Fruit fly (Drosophila melanogaster) whole organism, prepupa: Measurements from ENCODE around the gene Rac1.

ENCODE experiments used
- Blimp-1 ChIP-seq: fragments of 200-800 bp; sonication (Bioruptor generic); optimal IDR thresholded peaks from 3 replicates; lab custom pipeline; 2017; ENCODE audit warnings: missing biosample characterization, missing genetic modification characterization, mild to moderate bottlenecking, moderate library complexity, missing genetic modification reagents
- CG10669 ChIP-seq: fragments of 200-800 bp; sonication (Bioruptor generic); optimal IDR thresholded peaks from 3 replicates; lab custom pipeline; 2018; ENCODE audit warnings: missing biosample characterization, mild to moderate bottlenecking, missing genetic modification characterization, moderate library complexity
- CG11762 ChIP-seq: fragments of 200-800 bp; sonication (Bioruptor generic); optimal IDR thresholded peaks from 3 replicates; lab custom pipeline; 2016; ENCODE audit warnings: missing biosample characterization, missing genetic modification characterization; ENCODE audit not compliant: insufficient read depth
- CG11902 ChIP-seq: fragments of 200-800 bp; sonication (Bioruptor generic); optimal IDR thresholded peaks from 3 replicates; lab custom pipeline; 2016; ENCODE audit warnings: missing biosample characterization, missing genetic modification characterization
- CG15336 ChIP-seq: fragments of 200-800 bp; sonication (Bioruptor generic); IDR thresholded peaks from 2 replicates; pipeline ENCODE4 v1.3.6; 2022; ENCODE audit warnings: missing biosample characterization, missing genetic modification characterization
- CG1621 ChIP-seq: fragments of 200-800 bp; sonication (Bioruptor generic); optimal IDR thresholded peaks from 3 replicates; lab custom pipeline; 2018; ENCODE audit warnings: missing biosample characterization, mild to moderate bottlenecking, missing genetic modification characterization
- CG3032 ChIP-seq: fragments of 200-800 bp; optimal IDR thresholded peaks from 2 replicates; lab custom pipeline; 2019; ENCODE audit warnings: missing biosample characterization, mild to moderate bottlenecking, missing genetic modification characterization, moderate library complexity
- CG31627 ChIP-seq: fragments of 200-800 bp; sonication (Bioruptor generic); optimal IDR thresholded peaks from 3 replicates; lab custom pipeline; 2016; ENCODE audit warnings: missing biosample characterization, missing genetic modification characterization
- CG32006 ChIP-seq: fragments of 200-800 bp; sonication (Bioruptor generic); optimal IDR thresholded peaks from 3 replicates; lab custom pipeline; 2017; ENCODE audit warnings: missing biosample characterization, mild to moderate bottlenecking, missing genetic modification characterization
- CG34406 ChIP-seq: fragments of 200-800 bp; sonication (Bioruptor generic); optimal IDR thresholded peaks from 3 replicates; lab custom pipeline; 2016; ENCODE audit warnings: missing biosample characterization, missing genetic modification characterization
- CG3919 ChIP-seq: fragments of 200-800 bp; sonication (Bioruptor generic); optimal IDR thresholded peaks from 3 replicates; lab custom pipeline; 2016; ENCODE audit warnings: missing biosample characterization, missing genetic modification characterization
- CG6808 ChIP-seq: fragments of 200-800 bp; sonication (Bioruptor generic); optimal IDR thresholded peaks from 3 replicates; lab custom pipeline; 2017; ENCODE audit warnings: missing biosample characterization, missing genetic modification characterization, mild to moderate bottlenecking, moderate library complexity, missing genetic modification reagents
- CG6854 ChIP-seq: fragments of 200-800 bp; sonication (Bioruptor generic); optimal IDR thresholded peaks from 2 replicates; lab custom pipeline; 2017; ENCODE audit warnings: missing biosample characterization, mild to moderate bottlenecking, missing genetic modification characterization
- CG8119 ChIP-seq: fragments of 200-800 bp; sonication (Bioruptor generic); IDR thresholded peaks from 3 replicates; pipeline ENCODE4 v1.3.6; 2022; ENCODE audit warnings: missing biosample characterization, missing genetic modification characterization
- CG8319 ChIP-seq: fragments of 200-800 bp; sonication (Bioruptor generic); optimal IDR thresholded peaks from 3 replicates; lab custom pipeline; 2016; ENCODE audit warnings: missing biosample characterization, missing genetic modification characterization
- CG9139 ChIP-seq: fragments of 200-800 bp; sonication (Bioruptor generic); optimal IDR thresholded peaks from 3 replicates; lab custom pipeline; 2017; ENCODE audit warnings: missing biosample characterization, mild to moderate bottlenecking, missing genetic modification characterization
- Eip75B ChIP-seq: fragments of 200-800 bp; sonication (Bioruptor generic); optimal IDR thresholded peaks from 3 replicates; lab custom pipeline; 2016; ENCODE audit warnings: missing biosample characterization, missing genetic modification characterization
- Eip78C ChIP-seq: fragments of 200-800 bp; sonication (Bioruptor generic); peaks from one replicate; lab custom pipeline; 2016; ENCODE audit warnings: missing biosample characterization, missing genetic modification characterization
- Eip93F ChIP-seq: fragments of 200-800 bp; sonication (Bioruptor generic); optimal IDR thresholded peaks from 2 replicates; lab custom pipeline; 2016; ENCODE audit warnings: missing biosample characterization, mild to moderate bottlenecking, missing genetic modification characterization
- Ets21C ChIP-seq: fragments of 200-800 bp; sonication (Bioruptor generic); optimal IDR thresholded peaks from 3 replicates; lab custom pipeline; 2016; ENCODE audit warnings: missing biosample characterization, missing genetic modification characterization
- Ets96B ChIP-seq: fragments of 200-800 bp; optimal IDR thresholded peaks from 2 replicates; lab custom pipeline; 2019; ENCODE audit warnings: missing biosample characterization, mild to moderate bottlenecking, missing genetic modification characterization, moderate library complexity
- Gug ChIP-seq: fragments of 200-800 bp; sonication (Bioruptor generic); IDR thresholded peaks from 2 replicates; pipeline ENCODE4 v1.3.6; 2022; ENCODE audit warnings: missing biosample characterization, missing genetic modification characterization
- Hr4 ChIP-seq: fragments of 200-800 bp; sonication (Bioruptor generic); optimal IDR thresholded peaks from 3 replicates; lab custom pipeline; 2016; ENCODE audit warnings: missing biosample characterization, missing genetic modification characterization
- Met ChIP-seq: fragments of 200-800 bp; sonication (Bioruptor generic); optimal IDR thresholded peaks from 3 replicates; lab custom pipeline; 2016; ENCODE audit warnings: missing biosample characterization, missing genetic modification characterization
- OdsH ChIP-seq: fragments of 200-800 bp; sonication (Bioruptor generic); optimal IDR thresholded peaks from 3 replicates; lab custom pipeline; 2016; ENCODE audit warnings: missing biosample characterization, missing genetic modification characterization
- Smox ChIP-seq: fragments of 200-800 bp; sonication (Bioruptor generic); optimal IDR thresholded peaks from 3 replicates; lab custom pipeline; 2016; ENCODE audit warnings: missing biosample characterization, missing genetic modification characterization
- Sox102F ChIP-seq: fragments of 200-800 bp; sonication (Bioruptor generic); optimal IDR thresholded peaks from 2 replicates; lab custom pipeline; 2016; ENCODE audit warnings: missing biosample characterization, mild to moderate bottlenecking, missing genetic modification characterization
- Sox15 ChIP-seq: fragments of 200-800 bp; sonication (Bioruptor generic); optimal IDR thresholded peaks from 3 replicates; lab custom pipeline; 2016; ENCODE audit warnings: missing biosample characterization, missing genetic modification characterization
- achi ChIP-seq: fragments of 200-800 bp; sonication (Bioruptor generic); optimal IDR thresholded peaks from 3 replicates; lab custom pipeline; 2016; ENCODE audit warnings: missing biosample characterization, missing genetic modification characterization
- acj6 ChIP-seq: fragments of 200-800 bp; sonication (Bioruptor generic); optimal IDR thresholded peaks from 3 replicates; lab custom pipeline; 2016; ENCODE audit warnings: missing biosample characterization, missing genetic modification characterization
- cyc ChIP-seq: fragments of 200-800 bp; sonication (Bioruptor generic); optimal IDR thresholded peaks from 3 replicates; lab custom pipeline; 2016; ENCODE audit warnings: missing biosample characterization, missing genetic modification characterization
- dac ChIP-seq: fragments of 200-800 bp; sonication (Bioruptor generic); optimal IDR thresholded peaks from 2 replicates; lab custom pipeline; 2017; ENCODE audit warnings: missing biosample characterization, mild to moderate bottlenecking, missing genetic modification characterization
- dsx ChIP-seq: fragments of 200-800 bp; optimal IDR thresholded peaks from 3 replicates; lab custom pipeline; 2019; ENCODE audit warnings: missing biosample characterization, mild to moderate bottlenecking, missing genetic modification characterization, moderate library complexity; ENCODE audit not compliant: poor library complexity, severe bottlenecking
- eg ChIP-seq: fragments of 200-800 bp; sonication (Bioruptor generic); IDR thresholded peaks from 3 replicates; pipeline ENCODE4 v1.3.6; 2022; ENCODE audit warnings: missing biosample characterization, missing genetic modification characterization
- esn ChIP-seq: fragments of 200-800 bp; sonication (Bioruptor generic); optimal IDR thresholded peaks from 2 replicates; lab custom pipeline; 2016; ENCODE audit warnings: missing biosample characterization, mild to moderate bottlenecking, missing genetic modification characterization, moderate library complexity
- fd59A ChIP-seq: fragments of 200-800 bp; sonication (Bioruptor generic); optimal IDR thresholded peaks from 2 replicates; lab custom pipeline; 2017; ENCODE audit warnings: missing biosample characterization, mild to moderate bottlenecking, missing genetic modification characterization, missing genetic modification reagents
- fd85E ChIP-seq: fragments of 200-800 bp; sonication (Bioruptor generic); optimal IDR thresholded peaks from 3 replicates; lab custom pipeline; 2016; ENCODE audit warnings: missing biosample characterization, missing genetic modification characterization
- fkh ChIP-seq: fragments of 200-800 bp; sonication (Bioruptor generic); optimal IDR thresholded peaks from 3 replicates; lab custom pipeline; 2017; ENCODE audit warnings: missing biosample characterization, mild to moderate bottlenecking, missing genetic modification characterization, moderate library complexity
- pdm3 ChIP-seq: fragments of 200-800 bp; sonication (Bioruptor generic); optimal IDR thresholded peaks from 3 replicates; lab custom pipeline; 2016; ENCODE audit warnings: missing biosample characterization, missing genetic modification characterization
- salr ChIP-seq, 2 experiments: fragments of 200-800 bp; sonication (Bioruptor generic); optimal IDR thresholded peaks; 3 replicates each; lab custom pipeline; 2016 to 2018; ENCODE audit warnings: missing biosample characterization in 2 of 2, missing genetic modification characterization in 2 of 2, mild to moderate bottlenecking in 1 of 2
- svp ChIP-seq: fragments of 200-800 bp; sonication (Bioruptor generic); peaks from one replicate; lab custom pipeline; 2016; ENCODE audit warnings: missing biosample characterization, missing genetic modification characterization
- topi ChIP-seq: fragments of 200-800 bp; sonication (Bioruptor generic); optimal IDR thresholded peaks from 3 replicates; lab custom pipeline; 2016; ENCODE audit warnings: missing biosample characterization, missing genetic modification characterization
- vri ChIP-seq: fragments of 200-800 bp; sonication (Bioruptor generic); optimal IDR thresholded peaks from 3 replicates; lab custom pipeline; 2016; ENCODE audit warnings: missing biosample characterization, mild to moderate bottlenecking, missing genetic modification characterization

Rac1 gene

DNA sequence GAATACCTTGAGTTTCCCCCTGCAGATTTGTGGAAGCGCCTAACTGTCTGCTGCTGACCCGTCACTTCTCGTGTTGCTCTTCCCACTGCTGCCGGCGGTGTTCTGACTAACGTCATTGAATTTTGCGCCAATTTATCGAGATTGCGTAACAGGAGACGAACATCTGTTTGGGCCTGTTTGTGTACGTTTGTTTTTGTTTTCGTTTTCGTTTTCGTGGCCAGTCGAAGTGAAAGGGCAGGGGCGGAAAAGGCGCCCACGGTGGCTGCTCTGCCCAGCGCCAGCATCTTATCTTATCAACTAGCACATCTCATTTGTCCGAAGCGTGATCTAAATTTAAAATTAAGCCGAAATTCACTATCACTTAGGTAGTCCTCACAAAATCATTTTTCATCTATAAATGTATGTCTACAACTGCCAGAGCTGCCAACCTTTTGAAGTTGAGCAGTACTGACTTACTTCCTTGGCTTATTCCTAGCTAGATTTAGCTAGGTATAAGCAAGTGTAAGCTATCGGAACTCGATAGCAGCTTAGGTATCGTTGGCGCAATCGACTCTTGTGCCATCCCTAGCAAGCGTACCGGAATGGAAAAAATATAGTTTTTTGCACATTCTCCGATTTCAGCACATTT lies 4.6 kb upstream of the Rac1 start, which contains the start of the genes Ctr9 and Nt5a (continued):
- TF ChIP-seq achi (no peak), Gug (GFP tag; lab: Robert Waterston, UW) (no peak), CG6808 (GFP tag; lab: Kevin White, UChicago) (no peak), fd59A (no peak), salr (GFP tag; optimal IDR thresholded peaks at IDR 0.05; lab: Kevin White, UChicago) (no peak), CG6854 (GFP tag; lab: Kevin White, UChicago) (no peak), Eip75B (GFP tag; lab: Kevin White, UChicago) (no peak), CG3919 (GFP tag; lab: Kevin White, UChicago) (no peak), CG1621 (tag; lab: Kevin White, UChicago) (no peak), CG3032 (tag; lab: Kevin White, UChicago) (peak; percentile 50), eg (GFP tag; lab: Robert Waterston, UW) (no peak), CG31627 (GFP tag; lab: Kevin White, UChicago) (peak; percentile 50), Blimp-1 (peak; percentile 68), vri (peak; percentile 100), CG15336 (GFP tag; lab: Robert Waterston, UW) (no peak), OdsH (GFP tag; lab: Kevin White, UChicago) (no peak), pdm3 (GFP tag; lab: Kevin White, UChicago) (no peak), Hr4 (GFP tag; lab: Kevin White, UChicago) (no peak), CG9139 (GFP tag; lab: Kevin White, UChicago) (no peak), fkh (GFP tag; lab: Kevin White, UChicago) (no peak), Sox102F (no peak), Ets96B (tag; lab: Kevin White, UChicago) (no peak), Ets21C (no peak), acj6 (GFP tag; lab: Kevin White, UChicago) (no peak), Eip93F (GFP tag; lab: Kevin White, UChicago) (no peak), CG32006 (GFP tag; lab: Kevin White, UChicago) (no peak), Met (GFP tag; lab: Kevin White, UChicago) (no peak)

DNA sequence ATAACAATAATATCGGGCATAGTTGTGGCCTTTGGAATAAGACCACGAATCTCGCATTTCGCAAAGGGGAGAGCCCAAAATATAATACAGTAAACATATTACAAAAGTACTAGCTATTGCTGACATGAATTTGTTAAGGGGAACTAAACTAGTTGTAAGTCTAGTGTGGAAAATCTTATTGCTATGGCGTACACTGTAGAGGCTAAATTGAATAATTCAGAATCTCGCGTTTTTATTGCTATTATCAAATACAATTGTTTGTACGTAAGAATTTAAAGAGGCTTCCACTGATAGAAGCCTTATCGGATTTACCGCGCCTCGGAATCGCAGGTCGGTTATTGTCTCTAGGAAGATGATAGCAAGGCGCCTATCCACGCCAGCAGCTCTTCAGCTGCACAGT lies 2.8 kb upstream of the Rac1 start:
- TF ChIP-seq dac (no peak), svp (GFP tag; lab: Kevin White, UChicago) (peak; percentile 90), vri (peak; percentile 91)

DNA sequence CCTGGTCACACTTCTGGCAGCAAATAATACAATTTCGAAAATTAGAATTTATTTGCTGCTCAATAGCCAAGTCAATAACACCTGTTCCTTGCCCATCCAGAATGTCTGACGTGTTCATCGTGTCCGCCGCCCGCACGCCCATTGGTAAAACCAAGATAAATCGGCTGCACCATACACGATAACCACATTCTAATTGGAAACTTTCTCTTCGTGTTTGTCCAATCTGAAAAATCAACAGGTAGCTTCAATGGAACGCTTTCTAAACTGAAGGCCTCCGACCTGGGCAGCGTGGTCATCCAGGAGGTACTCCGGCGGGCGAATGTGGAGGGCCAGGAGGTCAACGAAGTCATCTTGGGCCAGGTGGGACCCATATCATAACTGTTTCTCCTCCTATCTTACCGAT lies 468 bp upstream of the Rac1 start:
- no peak for TF ChIP-seq fd85E
- TF ChIP-seq Hr4 (GFP tag; lab: Kevin White, UChicago), result no peak
- no peak for TF ChIP-seq esn (GFP tag; lab: Kevin White, UChicago)
- TF ChIP-seq Sox102F, result no peak
- TF ChIP-seq dsx, result no peak
- TF ChIP-seq Gug (GFP tag; lab: Robert Waterston, UW), result no peak
- TF ChIP-seq Ets96B (tag; lab: Kevin White, UChicago), result no peak
- no peak for TF ChIP-seq Eip93F (GFP tag; lab: Kevin White, UChicago)
- TF ChIP-seq, all 60 proteins: peak for 0

DNA sequence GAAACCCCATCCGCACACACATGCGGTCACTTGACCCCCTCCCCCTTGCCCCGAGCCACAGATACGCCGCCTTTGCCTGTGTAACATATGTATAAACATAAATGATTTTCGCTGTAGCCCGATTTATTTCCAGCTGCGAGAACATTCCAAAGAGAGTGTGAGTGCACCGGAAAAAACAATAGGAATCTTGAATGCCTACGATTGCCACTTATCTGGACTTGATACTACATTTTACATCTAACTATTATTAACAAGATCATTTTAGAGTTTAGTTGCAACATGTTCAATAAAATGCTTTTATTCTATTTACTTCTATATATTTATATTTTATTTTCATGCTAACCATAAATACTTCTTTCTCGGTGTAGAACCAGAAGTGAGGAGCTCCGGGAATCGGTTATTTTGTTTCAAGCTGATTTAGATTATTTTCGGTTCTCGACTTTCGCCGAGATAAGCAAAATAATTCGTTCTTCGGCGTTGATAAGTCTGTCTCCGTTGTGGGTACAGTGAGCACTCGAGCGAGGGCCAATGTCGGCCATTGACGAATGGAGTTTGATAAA lies 2.3 kb downstream of the Rac1 start:
- TF ChIP-seq cyc (peak; percentile 50), Sox15 (peak; percentile 47), Eip75B (GFP tag; lab: Kevin White, UChicago) (no peak), CG1621 (tag; lab: Kevin White, UChicago) (peak; percentile 29), Eip78C (GFP tag; lab: Kevin White, UChicago) (peak; percentile 88), acj6 (GFP tag; lab: Kevin White, UChicago) (peak; percentile 60), Sox102F (no peak), achi (no peak), esn (GFP tag; lab: Kevin White, UChicago) (peak; percentile 82), CG8319 (GFP tag; lab: Kevin White, UChicago) (peak; percentile 6), Hr4 (GFP tag; lab: Kevin White, UChicago) (no peak), fd85E (no peak), CG34406 (peak; percentile 68), CG8119 (GFP tag; lab: Robert Waterston, UW) (peak; percentile 61), CG10669 (no peak), svp (GFP tag; lab: Kevin White, UChicago) (peak; percentile 90), CG11902 (peak; percentile 40), CG11762 (GFP tag; lab: Kevin White, UChicago) (peak; percentile 37), eg (GFP tag; lab: Robert Waterston, UW) (peak; percentile 68; the same call in 2 of the 3 replicates), Smox (no peak), fkh (GFP tag; lab: Kevin White, UChicago) (no peak), topi (peak; percentile 68), Ets21C (no peak), CG31627 (GFP tag; lab: Kevin White, UChicago) (peak; percentile 58)
